Worm (Caenorhabditis elegans) whole organism, early embryonic: ENCODE measurements around the gene srw-94.

ENCODE experiments used
- B0310.2 ChIP-seq: sonication (generic microtip); optimal IDR thresholded peaks from 2 replicates; lab custom pipeline; 2016; ENCODE audit warnings: mild to moderate bottlenecking, missing genetic modification characterization, missing compliant biosample characterization
- F13C5.2 ChIP-seq: sonication (generic microtip); optimal IDR thresholded peaks from 2 replicates; lab custom pipeline; 2017; ENCODE audit warnings: mild to moderate bottlenecking, missing genetic modification characterization, inconsistent platforms, missing compliant biosample characterization
- aly-1 ChIP-seq: sonication (generic microtip); optimal IDR thresholded peaks from 2 replicates; lab custom pipeline; 2016; ENCODE audit warnings: missing genetic modification characterization, missing compliant biosample characterization
- ama-1 ChIP-seq: fragments of 150-350 bp; optimal IDR thresholded peaks from 2 replicates; lab custom pipeline; 2014
- ceh-13 ChIP-seq: fragments of 200-800 bp; sonication (Bioruptor generic); optimal IDR thresholded peaks from 2 replicates; lab custom pipeline; 2018; ENCODE audit warnings: mild to moderate bottlenecking, missing genetic modification characterization, missing compliant biosample characterization
- ceh-36 ChIP-seq: sonication (generic microtip); optimal IDR thresholded peaks from 2 replicates; lab custom pipeline; 2016; ENCODE audit warnings: missing genetic modification characterization, inconsistent platforms, missing compliant biosample characterization
- ets-7 ChIP-seq: sonication (generic microtip); optimal IDR thresholded peaks from 2 replicates; lab custom pipeline; 2016; ENCODE audit warnings: missing genotype, missing genetic modification characterization, missing compliant biosample characterization
- flt-1 ChIP-seq: fragments of 200-800 bp; sonication (Bioruptor generic); IDR thresholded peaks from 2 replicates; pipeline ENCODE4 v1.3.6; 2022; ENCODE audit warnings: missing genetic modification characterization, missing compliant biosample characterization
- hmbx-1 ChIP-seq: sonication (generic microtip); optimal IDR thresholded peaks from 2 replicates; lab custom pipeline; 2016; ENCODE audit warnings: mild to moderate bottlenecking, missing genetic modification characterization, missing compliant biosample characterization
- hmg-4 ChIP-seq: fragments of 200-800 bp; sonication (Bioruptor generic); optimal IDR thresholded peaks from 2 replicates; lab custom pipeline; 2018; ENCODE audit warnings: mild to moderate bottlenecking, missing genetic modification characterization, missing compliant biosample characterization
- hnd-1 ChIP-seq: sonication (generic microtip); optimal IDR thresholded peaks from 2 replicates; lab custom pipeline; 2016; ENCODE audit warnings: missing genetic modification characterization, missing compliant biosample characterization
- pes-1 ChIP-seq: fragments of 200-800 bp; sonication (Bioruptor generic); IDR thresholded peaks from 2 replicates; pipeline ENCODE4 v1.3.6; 2022; ENCODE audit warnings: missing genetic modification reagents, missing genetic modification characterization, missing compliant biosample characterization
- scrt-1 ChIP-seq: fragments of 200-800 bp; sonication (Bioruptor generic); IDR thresholded peaks from 2 replicates; pipeline ENCODE4 v1.3.6; 2022; ENCODE audit warnings: missing genetic modification characterization, missing compliant biosample characterization
- sea-1 ChIP-seq: fragments of 200-800 bp; sonication (Bioruptor generic); conservative IDR thresholded peaks from 2 replicates; pipeline ENCODE4 v1.3.6; 2022; ENCODE audit warnings: missing genetic modification characterization, missing compliant biosample characterization
- tbx-11 ChIP-seq: fragments of 200-800 bp; sonication (Bioruptor generic); IDR thresholded peaks from 2 replicates; pipeline ENCODE4 v1.3.6; 2022; ENCODE audit warnings: missing genetic modification characterization, missing compliant biosample characterization
- tbx-37 ChIP-seq: fragments of 200-800 bp; sonication (Bioruptor generic); conservative IDR thresholded peaks from 2 replicates; pipeline ENCODE4 v1.3.6; 2022; ENCODE audit warnings: missing genetic modification reagents, missing genetic modification characterization, missing compliant biosample characterization
- tra-4 ChIP-seq: sonication (generic microtip); optimal IDR thresholded peaks from 2 replicates; lab custom pipeline; 2017; ENCODE audit warnings: missing genetic modification characterization, missing compliant biosample characterization

srw-94 gene

DNA sequence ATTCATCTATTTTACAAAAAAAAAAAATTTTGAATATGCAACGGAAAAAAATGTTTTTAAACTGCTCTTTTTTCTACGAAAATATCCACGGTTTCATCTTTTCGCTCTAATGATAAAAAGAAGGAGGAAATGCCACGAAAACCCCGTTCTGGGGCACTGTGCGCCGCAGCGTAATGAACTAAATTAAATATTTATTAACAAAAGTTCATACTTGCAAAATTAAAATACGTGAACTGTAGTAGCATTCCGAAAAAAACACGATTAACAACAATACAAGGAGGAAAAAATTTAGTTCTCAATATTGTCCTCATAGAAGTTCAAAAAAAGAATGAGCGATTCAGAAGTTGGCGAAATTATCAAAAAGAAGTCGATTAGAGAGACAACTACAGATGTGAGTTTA lies 24.8 kb upstream of the srw-94 start, which contains the start of gene R11E3.1:
Gene R11E3.1, plus strand, starts transcription at position 301 of the 400 bp plus-strand sequence.
- TF ChIP-seq hnd-1 (tag; lab: Kevin White, UChicago) (no peak), tbx-37 (GFP tag; lab: Robert Waterston, UW) (no peak), ets-7 (no peak), ama-1 (lab: Kevin White, UChicago) (no peak), tra-4 (tag; lab: Kevin White, UChicago) (no peak), hmbx-1 (no peak), sea-1 (GFP tag; lab: Robert Waterston, UW) (no peak), flt-1 (GFP tag; lab: Robert Waterston, UW) (no peak)

DNA sequence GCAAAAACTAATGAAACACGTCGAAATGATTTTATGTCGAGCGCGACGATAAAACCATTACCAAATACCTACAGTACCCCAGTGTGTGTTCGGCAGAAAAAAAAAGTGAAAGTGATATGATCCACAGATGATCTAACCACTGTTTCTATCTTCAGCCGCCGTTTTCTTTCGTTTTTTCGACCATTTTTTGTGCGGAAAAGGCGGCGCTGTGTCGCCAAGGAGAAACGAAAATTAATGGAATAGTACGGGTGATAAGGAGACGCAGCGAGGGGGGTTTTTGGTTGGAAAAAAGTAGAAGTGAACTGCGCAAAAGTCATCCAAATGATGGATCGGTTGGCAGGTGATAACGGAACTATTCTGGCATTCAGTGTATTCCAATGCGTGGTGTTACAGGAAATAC lies 19.2 kb upstream of the srw-94 start:
- TF ChIP-seq flt-1 (GFP tag; lab: Robert Waterston, UW) (no peak), hmg-4 (GFP tag; lab: Kevin White, UChicago) (no peak), tbx-11 (GFP tag; lab: Robert Waterston, UW) (no peak)

DNA sequence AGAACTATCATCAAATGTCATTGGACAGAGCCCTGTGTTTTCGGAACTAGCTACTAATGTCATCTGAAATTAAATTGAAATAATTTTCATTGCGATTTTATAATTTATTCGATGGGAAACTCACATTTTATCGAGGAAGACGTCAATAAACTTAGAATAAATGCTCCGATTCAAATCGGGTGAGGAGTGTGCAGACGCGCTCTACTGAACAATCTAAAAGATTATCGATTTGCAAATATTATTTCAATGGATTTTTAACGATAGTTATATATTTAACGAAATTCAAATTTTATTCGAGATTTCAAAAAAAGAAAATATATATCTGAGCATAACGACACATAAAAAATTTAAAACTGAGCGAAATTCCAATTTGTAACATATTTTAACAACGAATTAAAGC lies 15.2 kb upstream of the srw-94 start, which contains the start of gene eor-1:
Gene eor-1, minus strand, starts transcription at position 65 of the 400 bp plus-strand sequence.
- no peak for TF ChIP-seq ets-7
- no peak for TF ChIP-seq ceh-13 (GFP tag; lab: Kevin White, UChicago)
- TF ChIP-seq tbx-11 (GFP tag; lab: Robert Waterston, UW), result no peak
- TF ChIP-seq F13C5.2 (tag; lab: Kevin White, UChicago), result no peak
- TF ChIP-seq pes-1 (GFP tag; lab: Robert Waterston, UW), result no peak
- TF ChIP-seq ama-1 (lab: Kevin White, UChicago), result no peak
- no peak for TF ChIP-seq aly-1
- TF ChIP-seq sea-1 (GFP tag; lab: Robert Waterston, UW), result no peak
- no peak for TF ChIP-seq hnd-1 (tag; lab: Kevin White, UChicago)
- no peak for TF ChIP-seq ceh-36
- TF ChIP-seq flt-1 (GFP tag; lab: Robert Waterston, UW), result no peak
- no peak for TF ChIP-seq hmg-4 (GFP tag; lab: Kevin White, UChicago)
- TF ChIP-seq hmbx-1, result no peak
- no peak for TF ChIP-seq tra-4 (tag; lab: Kevin White, UChicago)

DNA sequence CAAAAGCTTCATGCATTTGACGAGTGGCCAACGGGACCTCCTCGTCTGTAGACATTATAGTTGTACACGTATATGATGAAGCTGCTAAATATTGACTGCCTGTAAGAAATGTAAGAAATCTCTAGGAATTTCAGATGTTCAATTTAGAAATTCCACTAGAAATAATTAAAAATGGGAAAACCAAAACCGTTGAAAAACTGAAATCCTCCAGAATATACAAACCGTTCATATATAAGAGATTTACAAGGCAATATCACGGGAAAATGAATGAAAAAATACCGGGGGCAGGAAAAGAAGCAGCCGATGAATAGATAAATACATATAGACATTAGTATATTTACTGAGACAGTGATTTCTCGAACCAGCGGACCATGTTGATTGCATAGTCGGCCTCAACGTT lies 11.8 kb upstream of the srw-94 start, which contains the start of gene dpf-7:
Gene dpf-7, minus strand, starts transcription at position 101 of the 400 bp plus-strand sequence.
- TF ChIP-seq B0310.2 (no peak), hnd-1 (tag; lab: Kevin White, UChicago) (no peak), ets-7 (no peak), aly-1 (no peak), hmbx-1 (no peak), tbx-11 (GFP tag; lab: Robert Waterston, UW) (no peak), hmg-4 (GFP tag; lab: Kevin White, UChicago) (no peak), tra-4 (tag; lab: Kevin White, UChicago) (no peak), sea-1 (GFP tag; lab: Robert Waterston, UW) (no peak), flt-1 (GFP tag; lab: Robert Waterston, UW) (no peak)

DNA sequence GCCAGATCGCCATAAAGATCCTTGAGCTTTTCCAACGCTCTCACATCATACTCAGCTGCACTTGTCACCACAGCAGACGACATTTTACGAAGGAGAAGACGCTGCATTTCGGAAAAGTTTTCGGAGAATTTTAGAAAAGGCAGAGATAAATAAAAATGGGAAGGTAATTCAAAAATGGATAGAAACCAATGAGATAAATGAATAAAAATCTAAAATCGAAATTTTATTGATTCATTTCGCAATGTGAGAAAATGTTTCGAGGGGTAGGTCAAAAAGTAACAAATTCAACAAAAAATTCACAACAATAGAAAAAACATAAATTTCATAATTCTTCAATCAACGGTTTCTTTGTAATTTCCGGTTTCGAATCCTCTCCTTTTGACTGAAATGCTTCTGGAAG lies 7.8 kb upstream of the srw-94 start, which contains the start of gene dpf-5:
Gene dpf-5, minus strand, starts transcription at position 101 of the 400 bp plus-strand sequence.
- TF ChIP-seq flt-1 (GFP tag; lab: Robert Waterston, UW) (no peak), hmg-4 (GFP tag; lab: Kevin White, UChicago) (no peak), tbx-11 (GFP tag; lab: Robert Waterston, UW) (no peak), tbx-37 (GFP tag; lab: Robert Waterston, UW) (no peak), hnd-1 (tag; lab: Kevin White, UChicago) (no peak), ets-7 (no peak), ceh-36 (no peak)

DNA sequence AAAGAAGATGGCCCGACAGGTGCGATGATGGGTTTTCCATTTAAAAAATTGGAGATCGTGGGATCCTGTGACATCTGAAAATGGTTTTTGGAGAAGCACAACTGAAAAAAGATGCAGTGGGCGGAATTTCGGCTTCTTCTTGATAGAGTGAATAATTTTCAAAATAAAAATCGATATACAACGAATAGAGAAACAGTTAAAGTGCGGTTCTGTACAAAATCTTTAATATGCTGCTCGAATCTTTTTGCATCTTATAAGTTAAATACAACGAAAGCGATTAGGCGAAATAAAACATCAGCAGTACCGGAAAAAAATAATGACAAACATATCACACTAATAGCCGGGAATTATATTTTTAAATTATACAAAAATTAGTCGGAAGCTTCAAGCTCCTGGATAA lies 7.1 kb upstream of the srw-94 start, which contains the start of gene H06H21.11:
Gene H06H21.11, minus strand, starts transcription at position 101 of the 400 bp plus-strand sequence.
- TF ChIP-seq tbx-11 (GFP tag; lab: Robert Waterston, UW) (no peak), flt-1 (GFP tag; lab: Robert Waterston, UW) (no peak)

DNA sequence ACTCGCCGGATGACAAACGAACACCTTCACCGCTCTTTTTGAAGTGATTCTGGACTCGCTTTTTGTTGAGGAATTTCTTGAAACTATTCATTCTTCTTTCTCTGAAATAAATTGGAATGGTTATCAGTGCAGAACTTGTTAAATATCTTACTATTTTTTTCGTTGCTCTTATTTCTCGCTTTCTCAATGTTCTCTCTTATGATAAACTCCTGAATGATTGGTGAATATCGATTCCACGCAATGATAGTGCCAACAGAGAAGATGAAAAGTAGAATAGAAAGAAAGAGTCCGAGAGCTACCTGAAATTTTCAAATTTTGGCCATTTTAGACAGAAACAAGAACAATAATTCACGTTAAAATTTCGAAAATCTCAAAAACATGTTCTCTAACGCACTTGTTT lies 4.9 kb upstream of the srw-94 start, which contains the start of gene ubxn-6:
Gene ubxn-6, minus strand, starts transcription at position 101 of the 400 bp plus-strand sequence.
- TF ChIP-seq hmbx-1 (no peak), ceh-13 (GFP tag; lab: Kevin White, UChicago) (no peak), aly-1 (no peak), hmg-4 (GFP tag; lab: Kevin White, UChicago) (no peak), pes-1 (GFP tag; lab: Robert Waterston, UW) (no peak), hnd-1 (tag; lab: Kevin White, UChicago) (no peak), ets-7 (no peak), tbx-11 (GFP tag; lab: Robert Waterston, UW) (no peak), flt-1 (GFP tag; lab: Robert Waterston, UW) (no peak), sea-1 (GFP tag; lab: Robert Waterston, UW) (no peak), tra-4 (tag; lab: Kevin White, UChicago) (no peak), B0310.2 (no peak), F13C5.2 (tag; lab: Kevin White, UChicago) (no peak), tbx-37 (GFP tag; lab: Robert Waterston, UW) (no peak), scrt-1 (no peak), ceh-36 (no peak), ama-1 (lab: Kevin White, UChicago) (no peak)

DNA sequence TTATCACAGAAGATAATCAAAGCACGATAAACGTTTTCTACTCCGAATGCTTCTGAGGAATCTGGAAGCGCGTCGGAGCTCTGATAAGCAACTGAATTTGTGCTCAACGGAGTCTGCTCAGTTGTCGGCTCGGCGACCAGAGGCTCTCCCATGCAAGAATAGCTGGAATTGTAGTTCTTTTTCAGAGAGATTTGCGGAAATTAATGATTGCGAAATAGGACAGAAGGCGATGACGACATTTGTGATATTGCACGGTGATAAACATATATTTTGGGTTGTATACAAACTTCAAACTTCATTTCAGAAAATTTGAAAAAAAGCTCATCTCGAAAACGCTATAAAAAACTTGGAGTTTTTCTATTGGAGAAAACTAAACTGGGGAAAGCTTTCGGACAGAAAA lies 4.5 kb upstream of the srw-94 start, which contains the start of gene H06H21.37:
Gene H06H21.37, minus strand, starts transcription at position 162 of the 400 bp plus-strand sequence.
- no peak for TF ChIP-seq B0310.2
- no peak for TF ChIP-seq aly-1
- no peak for TF ChIP-seq scrt-1
- no peak for TF ChIP-seq sea-1 (GFP tag; lab: Robert Waterston, UW)
- no peak for TF ChIP-seq tra-4 (tag; lab: Kevin White, UChicago)
- no peak for TF ChIP-seq tbx-11 (GFP tag; lab: Robert Waterston, UW)
- TF ChIP-seq ceh-13 (GFP tag; lab: Kevin White, UChicago), result no peak
